Worm (Caenorhabditis elegans) whole organism, mixed stage, embryonic: ENCODE data around the gene cogc-2.

Source experiments
- M03D4.4 ChIP-seq: sonication (generic microtip); optimal IDR thresholded peaks from 2 replicates; lab custom pipeline; 2017; ENCODE audit warnings: mild to moderate bottlenecking, missing genetic modification characterization, missing compliant biosample characterization
- bed-3 ChIP-seq: fragments of 200-800 bp; sonication (Bioruptor generic); optimal IDR thresholded peaks from 3 replicates; lab custom pipeline; 2018; ENCODE audit warnings: mild to moderate bottlenecking, missing genetic modification characterization, moderate library complexity, missing compliant biosample characterization
- blmp-1 ChIP-seq: fragments of 150-350 bp; optimal IDR thresholded peaks from 2 replicates; lab custom pipeline; 2014; ENCODE audit warnings: missing biosample characterization, missing genetic modification characterization
- ceh-43 ChIP-seq: fragments of 200-800 bp; sonication (Bioruptor generic); optimal IDR thresholded peaks from 2 replicates; lab custom pipeline; 2018; ENCODE audit warnings: mild to moderate bottlenecking, missing genetic modification characterization, moderate library complexity, missing compliant biosample characterization
- ceh-83 ChIP-seq: fragments of 200-800 bp; sonication (Bioruptor generic); optimal IDR thresholded peaks from 2 replicates; lab custom pipeline; 2018; ENCODE audit warnings: mild to moderate bottlenecking, missing genetic modification characterization, missing compliant biosample characterization
- ces-1 ChIP-seq: fragments of 150-350 bp; optimal IDR thresholded peaks from 2 replicates; lab custom pipeline; 2014; ENCODE audit warnings: missing biosample characterization, missing genetic modification reagents, missing genetic modification characterization
- cnd-1 ChIP-seq: fragments of 200-800 bp; sonication (Bioruptor generic); optimal IDR thresholded peaks from 2 replicates; lab custom pipeline; 2018; ENCODE audit warnings: mild to moderate bottlenecking, missing genetic modification characterization, missing compliant biosample characterization
- drap-1 ChIP-seq: fragments of 200-800 bp; sonication (Bioruptor generic); optimal IDR thresholded peaks from 3 replicates; lab custom pipeline; 2018; ENCODE audit warnings: mild to moderate bottlenecking, missing genetic modification characterization, missing compliant biosample characterization
- elt-1 ChIP-seq: sonication (generic microtip); optimal IDR thresholded peaks from 2 replicates; lab custom pipeline; 2017; ENCODE audit warnings: missing genetic modification characterization, mild to moderate bottlenecking, missing compliant biosample characterization, antibody characterized with exemption, moderate library complexity, borderline replicate concordance; ENCODE audit not compliant: insufficient read depth
- elt-3 ChIP-seq: fragments of 150-350 bp; optimal IDR thresholded peaks from 2 replicates; lab custom pipeline; 2014; ENCODE audit warnings: missing biosample characterization, missing genetic modification characterization
- flh-1 ChIP-seq: fragments of 200-800 bp; sonication (Bioruptor generic); optimal IDR thresholded peaks from 2 replicates; lab custom pipeline; 2018; ENCODE audit warnings: mild to moderate bottlenecking, missing genetic modification characterization, moderate library complexity, missing compliant biosample characterization
- ham-2 ChIP-seq: fragments of 200-800 bp; sonication (Bioruptor generic); optimal IDR thresholded peaks from 2 replicates; lab custom pipeline; 2018; ENCODE audit warnings: mild to moderate bottlenecking, missing genetic modification characterization, missing compliant biosample characterization
- lin-13 ChIP-seq: fragments of 150-350 bp; optimal IDR thresholded peaks from 2 replicates; lab custom pipeline; 2014; ENCODE audit warnings: missing biosample characterization, missing genetic modification characterization
- lin-32 ChIP-seq: fragments of 200-800 bp; sonication (Bioruptor generic); optimal IDR thresholded peaks from 2 replicates; lab custom pipeline; 2018; ENCODE audit warnings: mild to moderate bottlenecking, missing genetic modification characterization, missing compliant biosample characterization
- lsy-2 ChIP-seq: fragments of 150-350 bp; optimal IDR thresholded peaks from 2 replicates; lab custom pipeline; 2014; ENCODE audit warnings: missing biosample characterization, missing genetic modification characterization
- mab-5 ChIP-seq: fragments of 150-350 bp; optimal IDR thresholded peaks from 2 replicates; lab custom pipeline; 2014; ENCODE audit warnings: missing biosample characterization, missing genetic modification characterization
- mep-1 ChIP-seq: fragments of 150-350 bp; optimal IDR thresholded peaks from 2 replicates; lab custom pipeline; 2017; ENCODE audit warnings: missing biosample characterization, missing genetic modification reagents, missing genetic modification characterization, inconsistent platforms
- mls-2 ChIP-seq: sonication (generic microtip); optimal IDR thresholded peaks from 2 replicates; lab custom pipeline; 2016; ENCODE audit warnings: mild to moderate bottlenecking, missing genetic modification characterization, moderate library complexity, missing compliant biosample characterization
- nhr-12 ChIP-seq: fragments of 150-350 bp; optimal IDR thresholded peaks from 2 replicates; lab custom pipeline; 2014; ENCODE audit warnings: missing biosample characterization, missing genetic modification characterization
- nhr-2 ChIP-seq: fragments of 150-350 bp; optimal IDR thresholded peaks from 2 replicates; lab custom pipeline; 2014; ENCODE audit warnings: missing biosample characterization, missing genetic modification characterization
- nhr-237 ChIP-seq: fragments of 150-350 bp; optimal IDR thresholded peaks from 2 replicates; lab custom pipeline; 2014; ENCODE audit warnings: missing biosample characterization, missing genetic modification characterization
- nhr-76 ChIP-seq: sonication (generic microtip); optimal IDR thresholded peaks from 2 replicates; lab custom pipeline; 2017; ENCODE audit warnings: missing biosample characterization, missing genetic modification characterization
- pha-4 ChIP-seq: fragments of 150-350 bp; optimal IDR thresholded peaks from 2 replicates; lab custom pipeline; 2018; ENCODE audit warnings: missing biosample characterization, missing genetic modification reagents, missing genetic modification characterization
- sem-2 ChIP-seq: fragments of 200-800 bp; sonication (Bioruptor generic); optimal IDR thresholded peaks from 2 replicates; lab custom pipeline; 2018; ENCODE audit warnings: mild to moderate bottlenecking, missing genetic modification characterization, missing compliant biosample characterization
- snpc-4 ChIP-seq: fragments of 150-350 bp; optimal IDR thresholded peaks from 2 replicates; lab custom pipeline; 2014; ENCODE audit warnings: missing biosample characterization, missing genetic modification characterization
- sptf-1 ChIP-seq: sonication (generic microtip); optimal IDR thresholded peaks from 2 replicates; lab custom pipeline; 2017; ENCODE audit warnings: mild to moderate bottlenecking, missing genetic modification characterization, moderate library complexity, missing compliant biosample characterization
- tbx-8 ChIP-seq: fragments of 200-800 bp; sonication (Bioruptor generic); optimal IDR thresholded peaks from 2 replicates; lab custom pipeline; 2018; ENCODE audit warnings: mild to moderate bottlenecking, missing genetic modification characterization, moderate library complexity, missing compliant biosample characterization
- unc-39 ChIP-seq: fragments of 150-350 bp; optimal IDR thresholded peaks from 2 replicates; lab custom pipeline; 2014; ENCODE audit warnings: missing biosample characterization, missing genetic modification characterization
- zip-8 ChIP-seq: fragments of 150-350 bp; optimal IDR thresholded peaks from 2 replicates; lab custom pipeline; 2014; ENCODE audit warnings: missing biosample characterization, missing genetic modification characterization
- ztf-11 ChIP-seq: fragments of 150-350 bp; optimal IDR thresholded peaks from 2 replicates; lab custom pipeline; 2014; ENCODE audit warnings: missing biosample characterization, missing genetic modification characterization

Gene cogc-2

DNA sequence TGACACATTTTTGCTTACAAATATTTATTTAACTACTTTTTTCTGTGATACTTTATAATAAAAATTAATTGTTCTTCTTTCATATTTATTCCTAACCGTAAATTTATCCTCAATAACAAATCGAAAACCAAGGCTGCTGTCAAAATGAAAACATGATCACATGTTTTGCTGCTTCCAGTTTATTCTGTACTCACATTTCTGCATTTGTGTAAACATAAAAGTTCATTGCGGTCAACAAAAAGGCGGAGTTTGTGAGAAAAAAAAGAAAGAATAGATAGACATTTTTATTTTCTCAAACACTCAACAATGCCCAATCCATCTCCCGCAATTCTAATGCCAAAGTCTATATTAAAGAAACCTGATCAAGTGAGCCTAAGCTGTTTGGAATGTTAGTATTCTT is 3.6 kb downstream of the cogc-2 start, which contains the start of gene C06G3.3:
TSS of gene C06G3.3 (plus strand) at position 301 of the 400 bp plus-strand sequence.
- TF ChIP-seq drap-1 (GFP tag; lab: Kevin White, UChicago) (no peak), flh-1 (GFP tag; lab: Kevin White, UChicago) (no peak), mab-5 (tag; lab: Kevin White, UChicago) (no peak), lsy-2 (tag; lab: Kevin White, UChicago) (no peak), elt-1 (tag; lab: Kevin White, UChicago) (no peak), lin-13 (no peak), ham-2 (GFP tag; lab: Kevin White, UChicago) (no peak), sem-2 (no peak), bed-3 (no peak), ceh-43 (no peak), mls-2 (tag; lab: Kevin White, UChicago) (no peak), zip-8 (tag; lab: Kevin White, UChicago) (no peak), ceh-83 (GFP tag; lab: Kevin White, UChicago) (no peak), nhr-237 (tag; lab: Kevin White, UChicago) (no peak), nhr-76 (no peak), elt-3 (tag; lab: Kevin White, UChicago) (no peak), snpc-4 (tag; lab: Kevin White, UChicago) (no peak), nhr-2 (tag; lab: Kevin White, UChicago) (no peak), nhr-12 (no peak), M03D4.4 (no peak)
- TF ChIP-seq, all 35 proteins: peak for 0

DNA sequence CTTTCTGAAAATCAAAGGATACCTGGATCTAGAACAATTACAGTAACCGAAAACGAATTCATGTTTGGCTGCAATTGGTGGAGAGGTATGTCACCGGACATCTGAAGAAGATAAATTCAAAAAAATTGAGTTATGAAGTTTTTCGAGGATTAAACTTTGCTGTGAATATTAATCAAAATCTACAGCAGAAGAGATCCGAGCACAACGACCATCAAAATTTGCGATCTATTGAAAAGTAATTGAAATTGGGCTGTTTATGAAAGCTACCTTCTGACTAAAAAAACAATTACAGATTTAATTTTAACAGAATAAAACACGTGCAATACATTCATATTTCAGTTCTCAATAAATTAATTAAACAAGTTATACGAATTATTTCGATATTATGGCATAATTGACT is 6.9 kb downstream of the cogc-2 start, which contains the start of gene C06G3.8:
TSS of gene C06G3.8 (minus strand) at position 101 of the 400 bp plus-strand sequence.
- TF ChIP-seq ham-2 (GFP tag; lab: Kevin White, UChicago) (no peak), ceh-43 (no peak), flh-1 (GFP tag; lab: Kevin White, UChicago) (no peak), unc-39 (tag; lab: Kevin White, UChicago) (no peak), blmp-1 (tag; lab: Kevin White, UChicago) (no peak), pha-4 (tag; lab: Kevin White, UChicago) (no peak), snpc-4 (tag; lab: Kevin White, UChicago) (no peak), nhr-2 (tag; lab: Kevin White, UChicago) (no peak), elt-1 (tag; lab: Kevin White, UChicago) (no peak)

DNA sequence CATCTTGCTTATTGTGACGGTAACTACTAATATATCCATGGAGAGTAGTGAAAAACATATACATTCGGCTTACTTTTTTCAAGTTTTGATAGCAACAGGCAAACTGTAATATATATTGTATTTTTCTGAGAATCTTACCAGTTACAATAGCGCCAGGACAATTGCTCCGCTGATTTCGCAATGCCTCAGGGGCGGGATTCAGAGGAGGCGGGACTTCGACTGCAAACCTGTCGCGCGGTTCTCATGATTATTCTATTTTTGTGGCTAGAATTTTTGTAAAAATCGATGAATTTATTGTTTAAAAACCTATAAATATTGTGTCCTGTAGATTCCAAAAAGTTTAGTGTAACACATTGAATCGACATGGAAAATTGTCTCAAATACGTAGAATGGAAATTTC is 8.4 kb downstream of the cogc-2 start:
- TF ChIP-seq sptf-1 (tag; lab: Kevin White, UChicago) (no peak), snpc-4 (tag; lab: Kevin White, UChicago) (no peak), ham-2 (GFP tag; lab: Kevin White, UChicago) (no peak), ceh-43 (no peak), drap-1 (GFP tag; lab: Kevin White, UChicago) (no peak), lin-13 (no peak), lin-32 (GFP tag; lab: Kevin White, UChicago) (no peak), ces-1 (GFP tag; lab: Kevin White, UChicago) (no peak), nhr-12 (no peak), elt-3 (tag; lab: Kevin White, UChicago) (no peak), blmp-1 (tag; lab: Kevin White, UChicago) (no peak), pha-4 (tag; lab: Kevin White, UChicago) (no peak), lsy-2 (tag; lab: Kevin White, UChicago) (no peak), M03D4.4 (no peak), mep-1 (tag; lab: Kevin White, UChicago) (no peak), tbx-8 (GFP tag; lab: Kevin White, UChicago) (no peak), ztf-11 (no peak)

DNA sequence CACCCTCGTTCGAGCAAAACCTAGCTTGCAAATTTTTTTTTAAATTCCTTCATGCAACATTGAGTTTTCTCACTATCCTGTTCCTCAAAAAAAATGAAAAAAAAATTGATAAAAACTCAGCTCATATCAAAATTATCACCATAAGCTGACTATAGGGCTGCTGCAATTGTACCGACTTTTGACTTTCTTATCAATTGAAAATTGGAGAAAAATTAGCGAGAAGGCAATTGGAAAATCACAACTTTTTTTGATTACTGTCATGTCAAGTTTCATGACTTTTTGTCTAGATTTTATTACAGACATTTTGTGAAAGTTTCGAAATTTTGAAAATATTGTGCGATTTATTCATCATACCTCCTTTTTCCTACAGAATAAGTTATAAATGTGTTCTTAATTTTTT is 13.5 kb downstream of the cogc-2 start:
- no peak for TF ChIP-seq nhr-76
- TF ChIP-seq ztf-11 = no peak
- no peak for TF ChIP-seq elt-3 (tag; lab: Kevin White, UChicago)
- no peak for TF ChIP-seq cnd-1 (tag; lab: Kevin White, UChicago)
- no peak for TF ChIP-seq nhr-12
- no peak for TF ChIP-seq mab-5 (tag; lab: Kevin White, UChicago)
- no peak for TF ChIP-seq sptf-1 (tag; lab: Kevin White, UChicago)
- TF ChIP-seq sem-2 = no peak
- no peak for TF ChIP-seq mls-2 (tag; lab: Kevin White, UChicago)
- TF ChIP-seq ceh-83 (GFP tag; lab: Kevin White, UChicago) = no peak
- TF ChIP-seq bed-3 = no peak

DNA sequence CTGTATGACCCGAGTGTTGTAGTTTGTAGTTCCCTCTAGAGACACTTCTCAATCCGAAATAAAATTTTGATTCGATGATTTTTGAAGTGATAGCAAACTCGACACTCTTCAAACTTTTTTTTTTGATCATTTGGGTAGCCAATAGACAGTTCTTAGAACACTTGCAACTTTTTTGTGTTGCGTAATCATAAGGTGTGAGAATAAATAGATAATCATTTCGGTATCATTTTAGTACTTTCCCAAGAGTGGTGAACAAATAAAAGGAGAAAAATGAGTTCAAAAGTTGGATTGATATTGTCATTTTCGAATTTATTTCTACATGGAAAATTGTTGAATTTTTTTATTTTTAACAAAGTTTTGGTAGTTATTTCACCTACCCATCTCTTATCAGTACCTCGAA is 14.6 kb downstream of the cogc-2 start:
- TF ChIP-seq nhr-12 (no peak), snpc-4 (tag; lab: Kevin White, UChicago) (no peak), zip-8 (tag; lab: Kevin White, UChicago) (peak; percentile 83)
- TF ChIP-seq, all 35 proteins: peak for 1
